Fruit fly (Drosophila melanogaster): Measurements from ENCODE around the gene Osi5.
A peak's percentile ranks its signal among the peaks of the same experiment; 100 is the strongest.

DNA sequence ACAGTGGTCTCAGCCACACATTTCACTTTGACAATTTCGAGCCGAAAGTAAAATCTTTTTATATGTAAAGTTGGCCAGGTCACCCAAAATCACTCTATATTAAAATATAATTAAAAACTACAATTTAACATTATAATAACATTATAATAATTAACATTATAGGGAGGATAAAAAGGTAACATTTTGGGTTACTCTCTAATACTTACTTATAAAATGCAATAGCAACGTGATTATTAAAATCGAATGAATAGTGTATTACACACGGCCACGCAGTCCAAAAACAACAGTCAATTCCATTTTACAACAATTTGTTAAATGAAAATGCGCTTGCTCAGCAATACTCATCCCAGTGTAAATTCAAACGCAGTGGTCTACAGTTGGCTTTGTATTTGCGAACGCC is 5.2 kb upstream of the Osi5 start:
- TF ChIP-seq CG4496 (GFP tag; IDR thresholded peaks at IDR 0.05) = no peak
- no peak for TF ChIP-seq CG10348 (GFP tag; IDR thresholded peaks at IDR 0.05)
- TF ChIP-seq CG32121 (GFP tag; IDR thresholded peaks at IDR 0.05) = no peak
- TF ChIP-seq Pif1B (GFP tag; optimal IDR thresholded peaks at IDR 0.05) = no peak
- no peak for TF ChIP-seq CG17806 (tag; optimal IDR thresholded peaks at IDR 0.05)
- peak; percentile 44 for TF ChIP-seq CG14655 (GFP tag; optimal IDR thresholded peaks at IDR 0.05)
- TF ChIP-seq fd96Ca (GFP tag; IDR thresholded peaks at IDR 0.05) = no peak
- no peak for TF ChIP-seq EcR (GFP tag; optimal IDR thresholded peaks at IDR 0.05)
- no peak for TF ChIP-seq rn (GFP tag; IDR thresholded peaks at IDR 0.05)
- TF ChIP-seq CG13204 (GFP tag; optimal IDR thresholded peaks at IDR 0.05) = no peak
- TF ChIP-seq Snoo (tag; optimal IDR thresholded peaks at IDR 0.05) = peak; percentile 19
- peak; percentile 5 for TF ChIP-seq CG8301 (tag; optimal IDR thresholded peaks at IDR 0.05)
- no peak for TF ChIP-seq CG8159 (tag; optimal IDR thresholded peaks at IDR 0.05)
- TF ChIP-seq CG9948 (tag; optimal IDR thresholded peaks at IDR 0.05) = no peak
